Worm (Caenorhabditis elegans) whole organism, L1 larva: ENCODE data around the gene twk-16.
A peak's percentile ranks its signal among the peaks of the same experiment; 100 is the strongest.

Source experiments
- C04F5.9 ChIP-seq: sonication (generic microtip); optimal IDR thresholded peaks from 2 replicates; lab custom pipeline; 2016; ENCODE audit warnings: missing genetic modification characterization, missing compliant biosample characterization
- C16A3.4 ChIP-seq: fragments of 150-350 bp; optimal IDR thresholded peaks from 2 replicates; lab custom pipeline; 2014; ENCODE audit warnings: missing biosample characterization, missing genetic modification characterization
- C34B4.2 ChIP-seq: sonication (generic microtip); optimal IDR thresholded peaks from 2 replicates; lab custom pipeline; 2017; ENCODE audit warnings: mild to moderate bottlenecking, missing genetic modification characterization, missing compliant biosample characterization
- aha-1 ChIP-seq: fragments of 150-350 bp; optimal IDR thresholded peaks from 2 replicates; lab custom pipeline; 2014; ENCODE audit warnings: missing biosample characterization, missing genetic modification characterization
- blmp-1 ChIP-seq: fragments of 150-350 bp; optimal IDR thresholded peaks from 2 replicates; lab custom pipeline; 2014; ENCODE audit warnings: missing biosample characterization, missing genetic modification characterization
- ceh-8 ChIP-seq: fragments of 200-800 bp; sonication (Bioruptor generic); optimal IDR thresholded peaks from 2 replicates; lab custom pipeline; 2018; ENCODE audit warnings: mild to moderate bottlenecking, missing genetic modification characterization, moderate library complexity, missing compliant biosample characterization
- ceh-82 ChIP-seq, 3 experiments: fragments of 150-350 bp in 1 of 3; sonication (generic microtip) in 2 of 3; optimal IDR thresholded peaks; 2 replicates each; lab custom pipeline; 2014 to 2017; ENCODE audit warnings: missing biosample characterization in 3 of 3, missing genetic modification characterization in 3 of 3
- ceh-88 ChIP-seq: fragments of 200-800 bp; sonication (Bioruptor generic); IDR thresholded peaks from 2 replicates; pipeline ENCODE4 v1.3.6; 2022; ENCODE audit warnings: missing genetic modification characterization, missing compliant biosample characterization
- dpl-1 ChIP-seq, 3 experiments: fragments of 150-350 bp in 2 of 3; sonication (generic microtip) in 1 of 3; optimal IDR thresholded peaks; 2 replicates each; lab custom pipeline; 2014 to 2017; ENCODE audit warnings: missing biosample characterization in 3 of 3, missing genetic modification characterization in 3 of 3, missing genetic modification reagents in 3 of 3
- efl-1 ChIP-seq, 4 experiments: fragments of 150-350 bp; optimal IDR thresholded peaks in 3 of 4; peaks in 1 of 4; 1 replicate in 1 of 4; 2 replicates in 3 of 4; lab custom pipeline; 2014; ENCODE audit warnings: missing biosample characterization in 2 of 4, missing genetic modification characterization in 2 of 4, missing genetic modification reagents in 2 of 4
- elt-2 ChIP-seq: sonication (generic microtip); optimal IDR thresholded peaks from 2 replicates; lab custom pipeline; 2016; ENCODE audit warnings: missing genetic modification characterization, mild to moderate bottlenecking, inconsistent platforms, missing compliant biosample characterization, missing genetic modification reagents
- elt-3 ChIP-seq, 6 experiments: fragments of 150-350 bp in 1 of 6; sonication (generic microtip); optimal IDR thresholded peaks; 2 replicates each; lab custom pipeline; 2017 to 2018; ENCODE audit warnings: missing biosample characterization in 6 of 6, missing genetic modification characterization in 6 of 6, inconsistent platforms in 1 of 6
- ets-5 ChIP-seq: fragments of 200-800 bp; sonication (Bioruptor generic); IDR thresholded peaks from 2 replicates; pipeline ENCODE4 v1.3.6; 2022; ENCODE audit warnings: missing genetic modification characterization, missing compliant biosample characterization
- fkh-10 ChIP-seq: sonication (generic microtip); optimal IDR thresholded peaks from 2 replicates; lab custom pipeline; 2017; ENCODE audit warnings: missing biosample characterization, missing genetic modification reagents, missing genetic modification characterization
- fkh-8 ChIP-seq: sonication (generic microtip); optimal IDR thresholded peaks from 2 replicates; lab custom pipeline; 2016; ENCODE audit warnings: mild to moderate bottlenecking, missing genetic modification characterization, missing compliant biosample characterization
- hlh-4 ChIP-seq: sonication (generic microtip); optimal IDR thresholded peaks from 2 replicates; lab custom pipeline; 2016; ENCODE audit warnings: mild to moderate bottlenecking, missing genetic modification characterization, missing compliant biosample characterization
- hpl-2 ChIP-seq: fragments of 150-350 bp; optimal IDR thresholded peaks from 2 replicates; lab custom pipeline; 2014; ENCODE audit warnings: missing biosample characterization, missing genetic modification reagents, missing genetic modification characterization
- lin-14 ChIP-seq: fragments of 200-800 bp; sonication (Bioruptor generic); optimal IDR thresholded peaks from 2 replicates; lab custom pipeline; 2018; ENCODE audit warnings: mild to moderate bottlenecking, missing genetic modification characterization, moderate library complexity, missing compliant biosample characterization
- lin-35 ChIP-seq, 2 experiments: fragments of 150-350 bp; optimal IDR thresholded peaks; 2 replicates each; lab custom pipeline; 2014; ENCODE audit warnings: missing biosample characterization in 2 of 2, missing genetic modification characterization in 2 of 2, missing genetic modification reagents in 2 of 2
- lir-3 ChIP-seq: sonication (generic microtip); optimal IDR thresholded peaks from 2 replicates; lab custom pipeline; 2016; ENCODE audit warnings: mild to moderate bottlenecking, missing genetic modification characterization, moderate library complexity, missing compliant biosample characterization; ENCODE audit not compliant: poor library complexity
- lsy-2 ChIP-seq, 2 experiments: fragments of 150-350 bp; optimal IDR thresholded peaks; 2 replicates each; lab custom pipeline; 2014; ENCODE audit warnings: missing biosample characterization in 2 of 2, missing genetic modification characterization in 2 of 2
- mab-9 ChIP-seq: fragments of 200-800 bp; sonication (Bioruptor generic); IDR thresholded peaks from 2 replicates; pipeline ENCODE4 v1.3.6; 2022; ENCODE audit warnings: missing genetic modification reagents, missing genetic modification characterization, missing compliant biosample characterization
- mdl-1 ChIP-seq, 2 experiments: fragments of 150-350 bp; optimal IDR thresholded peaks; 2 replicates each; lab custom pipeline; 2014 to 2017; ENCODE audit warnings: missing biosample characterization in 2 of 2, missing genetic modification characterization in 2 of 2, inconsistent platforms in 1 of 2
- mef-2 ChIP-seq: fragments of 150-350 bp; optimal IDR thresholded peaks from 2 replicates; lab custom pipeline; 2014; ENCODE audit warnings: missing biosample characterization, missing genetic modification characterization
- nhr-19 ChIP-seq: fragments of 200-800 bp; sonication (Bioruptor generic); conservative IDR thresholded peaks from 2 replicates; pipeline ENCODE4 v1.3.6; 2022; ENCODE audit warnings: missing genetic modification characterization, missing compliant biosample characterization
- nhr-20 ChIP-seq: sonication (generic microtip); optimal IDR thresholded peaks from 2 replicates; lab custom pipeline; 2016; ENCODE audit warnings: mild to moderate bottlenecking, missing genetic modification characterization, missing compliant biosample characterization
- nhr-47 ChIP-seq: sonication (generic microtip); optimal IDR thresholded peaks from 2 replicates; lab custom pipeline; 2016; ENCODE audit warnings: mild to moderate bottlenecking, missing genetic modification characterization, moderate library complexity, missing compliant biosample characterization
- nhr-71 ChIP-seq: sonication (generic microtip); optimal IDR thresholded peaks from 2 replicates; lab custom pipeline; 2016; ENCODE audit warnings: mild to moderate bottlenecking, missing genetic modification characterization, moderate library complexity, missing compliant biosample characterization
- nhr-77 ChIP-seq: fragments of 150-350 bp; optimal IDR thresholded peaks from 2 replicates; lab custom pipeline; 2014; ENCODE audit warnings: missing biosample characterization, missing genetic modification characterization
- nhr-85 ChIP-seq: sonication (generic microtip); peaks from one replicate; lab custom pipeline; 2016; ENCODE audit warnings: missing genetic modification characterization, inconsistent platforms, missing compliant biosample characterization
- pax-3 ChIP-seq: fragments of 200-800 bp; sonication (Bioruptor generic); optimal IDR thresholded peaks from 2 replicates; lab custom pipeline; 2018; ENCODE audit warnings: mild to moderate bottlenecking, missing genetic modification characterization, moderate library complexity, missing compliant biosample characterization
- rnt-1 ChIP-seq: sonication (generic microtip); optimal IDR thresholded peaks from 2 replicates; lab custom pipeline; 2016; ENCODE audit warnings: mild to moderate bottlenecking, missing genetic modification characterization, moderate library complexity, missing compliant biosample characterization
- snpc-4 ChIP-seq: fragments of 150-350 bp; optimal IDR thresholded peaks from 2 replicates; lab custom pipeline; 2014; ENCODE audit warnings: missing biosample characterization, missing genetic modification characterization
- swsn-7 ChIP-seq: sonication (generic microtip); optimal IDR thresholded peaks from 2 replicates; lab custom pipeline; 2016; ENCODE audit warnings: missing genetic modification characterization, missing compliant biosample characterization
- tbx-2 ChIP-seq: sonication (generic microtip); optimal IDR thresholded peaks from 2 replicates; lab custom pipeline; 2016; ENCODE audit warnings: missing genetic modification characterization, missing compliant biosample characterization
- tlp-1 ChIP-seq: fragments of 150-350 bp; optimal IDR thresholded peaks from 2 replicates; lab custom pipeline; 2014; ENCODE audit warnings: missing biosample characterization, missing genetic modification characterization
- ztf-11 ChIP-seq, 2 experiments: sonication (generic microtip); optimal IDR thresholded peaks; 2 replicates each; lab custom pipeline; 2016 to 2017; ENCODE audit warnings: missing genetic modification characterization in 2 of 2, missing biosample characterization in 1 of 2, missing compliant biosample characterization in 1 of 2

Gene twk-16

DNA sequence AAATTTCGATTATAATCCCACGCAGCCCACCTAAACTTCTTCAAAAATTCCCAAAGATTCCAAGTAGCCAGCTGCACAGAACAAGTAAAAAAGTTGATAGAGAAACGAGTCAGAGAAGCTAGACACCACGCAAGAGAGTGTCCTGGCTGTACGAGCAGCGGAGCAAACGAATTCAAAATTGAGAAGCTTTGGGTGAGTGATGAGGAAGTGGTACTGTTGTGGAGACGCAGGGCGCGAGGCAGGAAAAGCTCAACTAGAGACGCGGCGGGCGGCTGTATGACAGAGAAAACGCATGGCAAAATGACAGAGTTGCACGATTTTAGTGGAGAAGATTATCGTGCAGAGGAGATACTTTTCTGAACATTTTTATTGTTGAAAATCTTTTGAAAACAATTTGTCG, 31.7 kb upstream of the twk-16 start (continued):
- no peak for TF ChIP-seq elt-3 (tag; optimal IDR thresholded peaks at IDR 0.05; lab: Kevin White, UChicago)
- peak; percentile 40 to 66 (median 50) for TF ChIP-seq ceh-82 (tag; optimal IDR thresholded peaks at IDR 0.05; lab: Kevin White, UChicago)
- no peak for TF ChIP-seq mab-9 (GFP tag; lab: Robert Waterston, UW)
- no peak for TF ChIP-seq lir-3 (tag; lab: Kevin White, UChicago)
- peak; percentile 20 for TF ChIP-seq nhr-20 (tag; lab: Kevin White, UChicago)
- no peak for TF ChIP-seq tlp-1 (tag; lab: Kevin White, UChicago)
- TF ChIP-seq efl-1 (optimal IDR thresholded peaks at IDR 0.05; lab: Kevin White, UChicago): peak; percentile 4 to 45
- peak in 1 of 2 experiments; percentile 40 for TF ChIP-seq efl-1 (GFP tag; optimal IDR thresholded peaks at IDR 0.05 in 1 of 2; lab: Kevin White, UChicago)
- peak; percentile 76 for TF ChIP-seq rnt-1
- TF ChIP-seq lin-35 (GFP tag; optimal IDR thresholded peaks at IDR 0.05; lab: Kevin White, UChicago): no peak
- peak; percentile 86 for TF ChIP-seq lin-14 (GFP tag; lab: Kevin White, UChicago)
- peak; percentile 59 for TF ChIP-seq fkh-8

ce11 chrX:3051315-3051993, 29.5 kb upstream of the twk-16 start:
- TF ChIP-seq lin-35 (GFP tag; optimal IDR thresholded peaks at IDR 0.05; lab: Kevin White, UChicago) (no peak), nhr-20 (tag; lab: Kevin White, UChicago) (no peak), mef-2 (no peak), mdl-1 (tag; optimal IDR thresholded peaks at IDR 0.05; lab: Kevin White, UChicago) (no peak), fkh-10 (GFP tag; lab: Kevin White, UChicago) (peak; percentile 50), dpl-1 (GFP tag; optimal IDR thresholded peaks at IDR 0.05; lab: Kevin White, UChicago) (no peak), ets-5 (no peak), C16A3.4 (tag; lab: Kevin White, UChicago) (no peak), ceh-8 (GFP tag; lab: Kevin White, UChicago) (no peak), nhr-77 (no peak), nhr-47 (tag; lab: Kevin White, UChicago) (no peak), tbx-2 (tag; lab: Kevin White, UChicago) (peak; percentile 25), ztf-11 (tag; optimal IDR thresholded peaks at IDR 0.05; lab: Kevin White, UChicago) (no peak), swsn-7 (tag; lab: Kevin White, UChicago) (no peak), blmp-1 (tag; lab: Kevin White, UChicago) (no peak), aha-1 (no peak), lsy-2 (tag; optimal IDR thresholded peaks at IDR 0.05; lab: Kevin White, UChicago) (no peak), lin-14 (GFP tag; lab: Kevin White, UChicago) (peak; percentile 49), nhr-19 (no peak), hlh-4 (tag; lab: Kevin White, UChicago) (no peak), pax-3 (tag; lab: Kevin White, UChicago) (no peak), ceh-82 (tag; optimal IDR thresholded peaks at IDR 0.05; lab: Kevin White, UChicago) (no peak), nhr-71 (no peak), snpc-4 (tag; lab: Kevin White, UChicago) (no peak), nhr-85 (no peak), rnt-1 (no peak)

- no peak for TF ChIP-seq blmp-1 (tag; lab: Kevin White, UChicago)
- no peak for TF ChIP-seq ztf-11 (tag; optimal IDR thresholded peaks at IDR 0.05; lab: Kevin White, UChicago)
- TF ChIP-seq hpl-2 (GFP tag; lab: Kevin White, UChicago): no peak
- no peak for TF ChIP-seq C34B4.2 (tag; lab: Kevin White, UChicago)
- no peak for TF ChIP-seq ceh-88 (GFP tag; lab: Robert Waterston, UW)
- TF ChIP-seq elt-2 (tag; lab: Kevin White, UChicago): no peak
- TF ChIP-seq lin-35 (GFP tag; optimal IDR thresholded peaks at IDR 0.05; lab: Kevin White, UChicago): no peak
- no peak for TF ChIP-seq C04F5.9 (tag; lab: Kevin White, UChicago)
- TF ChIP-seq lsy-2 (tag; optimal IDR thresholded peaks at IDR 0.05; lab: Kevin White, UChicago): no peak
- TF ChIP-seq, all 84 proteins: peak for 0
Observed at ce11 chrX:3054394-3054793, 26.5 kb upstream of the twk-16 start.
